Worm (Caenorhabditis elegans) whole organism, mixed stage, embryonic: ENCODE results near the gene aff-1.

ENCODE experiments used
- blmp-1 ChIP-seq: fragments of 150-350 bp; optimal IDR thresholded peaks from 2 replicates; lab custom pipeline; 2014; ENCODE audit warnings: missing biosample characterization, missing genetic modification characterization
- flh-1 ChIP-seq: fragments of 200-800 bp; sonication (Bioruptor generic); optimal IDR thresholded peaks from 2 replicates; lab custom pipeline; 2018; ENCODE audit warnings: mild to moderate bottlenecking, missing genetic modification characterization, moderate library complexity, missing compliant biosample characterization
- lsy-2 ChIP-seq: fragments of 150-350 bp; optimal IDR thresholded peaks from 2 replicates; lab custom pipeline; 2014; ENCODE audit warnings: missing biosample characterization, missing genetic modification characterization
- mab-5 ChIP-seq: fragments of 150-350 bp; optimal IDR thresholded peaks from 2 replicates; lab custom pipeline; 2014; ENCODE audit warnings: missing biosample characterization, missing genetic modification characterization
- nhr-12 ChIP-seq: fragments of 150-350 bp; optimal IDR thresholded peaks from 2 replicates; lab custom pipeline; 2014; ENCODE audit warnings: missing biosample characterization, missing genetic modification characterization
- nhr-237 ChIP-seq: fragments of 150-350 bp; optimal IDR thresholded peaks from 2 replicates; lab custom pipeline; 2014; ENCODE audit warnings: missing biosample characterization, missing genetic modification characterization
- nhr-28 ChIP-seq: fragments of 150-350 bp; optimal IDR thresholded peaks from 2 replicates; lab custom pipeline; 2014; ENCODE audit warnings: missing biosample characterization, missing genetic modification characterization
- pha-4 ChIP-seq: fragments of 150-350 bp; optimal IDR thresholded peaks from 2 replicates; lab custom pipeline; 2018; ENCODE audit warnings: missing biosample characterization, missing genetic modification reagents, missing genetic modification characterization
- unc-62 ChIP-seq: fragments of 150-350 bp; optimal IDR thresholded peaks from 2 replicates; lab custom pipeline; 2014; ENCODE audit warnings: missing biosample characterization, missing genetic modification reagents, missing genetic modification characterization
- ztf-11 ChIP-seq: fragments of 150-350 bp; optimal IDR thresholded peaks from 2 replicates; lab custom pipeline; 2014; ENCODE audit warnings: missing biosample characterization, missing genetic modification characterization

ce11 chrII:6870803-6871202 lies 7.3 kb upstream of the aff-1 start, which contains the start of gene clhm-1:
- no peak for TF ChIP-seq nhr-237 (tag; lab: Kevin White, UChicago)
- no peak for TF ChIP-seq nhr-12 (tag; lab: Kevin White, UChicago)
- no peak for TF ChIP-seq ztf-11 (tag; lab: Kevin White, UChicago)
- no peak for TF ChIP-seq flh-1 (GFP tag; lab: Kevin White, UChicago)
- no peak for TF ChIP-seq nhr-28 (tag; lab: Kevin White, UChicago)
- no peak for TF ChIP-seq unc-62
- TF ChIP-seq pha-4 (tag; lab: Kevin White, UChicago) = no peak
- TF ChIP-seq lsy-2 (tag; lab: Kevin White, UChicago) = no peak
- no peak for TF ChIP-seq blmp-1 (tag; lab: Kevin White, UChicago)
- TF ChIP-seq mab-5 (tag; lab: Kevin White, UChicago) = no peak
